Fruit fly (Drosophila melanogaster) whole organism: Measurements from ENCODE around the gene Tsp5D.

Experiments
- CG8478 ChIP-seq: fragments of >200 bp; optimal IDR thresholded peaks from 2 replicates; lab custom pipeline; 2018; ENCODE audit warnings: inconsistent platforms
- Dll ChIP-seq: fragments of >200 bp; optimal IDR thresholded peaks from 2 replicates; lab custom pipeline; 2017
- EcR ChIP-seq, 2 experiments: fragments of >200 bp; optimal IDR thresholded peaks; 2 replicates each; lab custom pipeline; 2017; ENCODE audit warnings: missing biosample characterization in 2 of 2, missing genetic modification characterization in 2 of 2, missing genetic modification reagents in 2 of 2
- pan ChIP-seq: fragments of >200 bp; optimal IDR thresholded peaks from 2 replicates; lab custom pipeline; 2017
- psq ChIP-seq: fragments of >200 bp; optimal IDR thresholded peaks from 2 replicates; lab custom pipeline; 2017
- usp ChIP-seq: fragments of >200 bp; optimal IDR thresholded peaks from 2 replicates; lab custom pipeline; 2017; ENCODE audit warnings: missing biosample characterization, missing genetic modification characterization, mixed read lengths

Tsp5D gene

DNA sequence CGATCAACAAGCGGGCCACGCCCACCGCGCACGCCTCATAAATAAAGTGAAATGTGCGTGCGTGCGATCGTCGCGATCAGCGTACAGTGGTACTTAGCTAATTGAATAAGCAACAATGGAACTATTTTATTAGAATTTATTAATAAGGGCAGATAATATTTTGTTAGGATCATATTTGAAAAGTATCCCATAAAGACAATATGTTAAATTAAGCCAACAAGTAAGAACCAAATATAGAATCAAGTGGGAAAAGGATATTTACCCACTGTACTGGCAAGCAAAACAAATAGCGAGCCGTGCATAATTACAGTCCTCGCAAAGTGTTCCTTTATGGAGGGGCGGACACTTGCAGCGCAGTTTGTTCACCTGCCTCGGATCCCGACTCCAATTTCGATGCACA, 52.6 kb downstream of the Tsp5D start:
- TF ChIP-seq EcR (GFP tag; optimal IDR thresholded peaks at IDR 0.05; lab: Kevin White, UChicago) (no peak), CG8478 (lab: Kevin White, UChicago) (no peak), Dll (lab: Kevin White, UChicago) (no peak), pan (lab: Kevin White, UChicago) (no peak), psq (lab: Kevin White, UChicago) (no peak)

DNA sequence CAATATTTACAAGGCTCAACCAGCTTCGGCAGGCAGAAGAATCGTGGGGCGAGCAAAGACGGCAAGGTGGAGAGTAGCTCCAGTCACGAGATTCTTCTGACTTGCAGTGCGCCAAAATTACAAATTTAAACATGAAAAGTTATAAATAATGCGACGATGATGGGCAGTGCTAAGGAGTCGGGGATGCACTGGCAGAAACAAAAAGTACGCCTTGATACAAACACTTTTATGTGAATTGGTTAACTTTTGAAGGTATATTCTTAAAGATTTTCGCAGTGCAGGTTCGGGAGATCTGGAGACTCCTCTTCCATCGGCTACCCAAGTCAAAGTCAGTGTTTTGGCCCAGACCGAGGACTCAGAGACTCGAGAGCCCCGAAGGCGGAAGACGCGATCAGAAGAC, 53.2 kb downstream of the Tsp5D start:
- TF ChIP-seq CG8478 (lab: Kevin White, UChicago) (no peak), pan (lab: Kevin White, UChicago) (no peak), Dll (lab: Kevin White, UChicago) (no peak), usp (GFP tag; lab: Kevin White, UChicago) (no peak), psq (lab: Kevin White, UChicago) (no peak), EcR (GFP tag; optimal IDR thresholded peaks at IDR 0.05; lab: Kevin White, UChicago) (no peak)

DNA sequence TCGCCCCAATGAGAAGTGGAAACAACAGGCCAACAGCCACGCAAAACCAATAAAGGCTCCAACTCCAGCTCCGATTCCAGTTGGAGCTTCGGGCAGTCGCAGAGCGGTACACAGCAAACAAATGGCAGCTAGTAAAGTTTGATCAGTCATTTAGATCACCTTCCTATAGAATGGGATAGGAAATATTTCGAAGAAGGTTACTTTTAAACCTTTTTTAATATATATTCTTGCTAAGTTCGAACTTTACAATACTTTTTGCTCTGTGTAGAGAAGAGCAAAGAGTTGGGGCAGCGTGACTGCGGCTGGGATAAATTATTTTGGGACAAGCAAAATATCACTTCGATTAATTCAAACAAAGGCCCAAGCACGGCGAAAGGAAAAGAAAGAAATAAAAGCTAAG, 54.4 kb downstream of the Tsp5D start:
- TF ChIP-seq Dll (lab: Kevin White, UChicago) (no peak), pan (lab: Kevin White, UChicago) (no peak), EcR (GFP tag; optimal IDR thresholded peaks at IDR 0.05; lab: Kevin White, UChicago) (no peak), usp (GFP tag; lab: Kevin White, UChicago) (no peak), psq (lab: Kevin White, UChicago) (no peak), CG8478 (lab: Kevin White, UChicago) (no peak)
